Fruit fly (Drosophila melanogaster): ENCODE measurements around the gene RpS19b.
A peak's percentile ranks its signal among the peaks of the same experiment; 100 is the strongest.

RpS19b gene

dm6 chr3R:23884088-23884727, 49.1 kb downstream of the RpS19b start:
- TF ChIP-seq D1 (tag; optimal IDR thresholded peaks at IDR 0.05) (no peak), CG8159 (tag; optimal IDR thresholded peaks at IDR 0.05) (no peak), Ets98B (GFP tag; IDR thresholded peaks at IDR 0.05) (no peak), EcR (GFP tag; optimal IDR thresholded peaks at IDR 0.05) (peak; percentile 67), CG10348 (GFP tag; IDR thresholded peaks at IDR 0.05) (no peak), CG15710 (tag; optimal IDR thresholded peaks at IDR 0.05) (no peak)
